Worm (Caenorhabditis elegans) whole organism, L3 larva: ENCODE results near the gene F53F8.5.

Experiments
- ZK546.5 ChIP-seq: sonication (generic microtip); optimal IDR thresholded peaks from 2 replicates; lab custom pipeline; 2017; ENCODE audit warnings: missing biosample characterization, missing genetic modification characterization
- ama-1 ChIP-seq: fragments of 150-350 bp; optimal IDR thresholded peaks from 2 replicates; lab custom pipeline; 2018
- ceh-16 ChIP-seq: sonication (generic microtip); optimal IDR thresholded peaks from 2 replicates; lab custom pipeline; 2017; ENCODE audit warnings: missing biosample characterization, missing genetic modification characterization
- ceh-28 ChIP-seq: fragments of 150-350 bp; optimal IDR thresholded peaks from 2 replicates; lab custom pipeline; 2014; ENCODE audit warnings: missing biosample characterization, missing genetic modification reagents, missing genetic modification characterization
- ceh-82 ChIP-seq: fragments of 150-350 bp; optimal IDR thresholded peaks from 2 replicates; lab custom pipeline; 2014; ENCODE audit warnings: missing biosample characterization, missing genetic modification characterization
- egl-27 ChIP-seq: sonication (generic microtip); optimal IDR thresholded peaks from 4 replicates; lab custom pipeline; 2017; ENCODE audit warnings: missing biosample characterization, missing genetic modification reagents, missing genetic modification characterization
- egl-5 ChIP-seq: fragments of 150-350 bp; optimal IDR thresholded peaks from 2 replicates; lab custom pipeline; 2017; ENCODE audit warnings: missing biosample characterization, missing genetic modification reagents, missing genetic modification characterization, inconsistent platforms
- elt-1 ChIP-seq: fragments of 150-350 bp; optimal IDR thresholded peaks from 2 replicates; lab custom pipeline; 2014; ENCODE audit warnings: missing biosample characterization, missing genetic modification characterization
- elt-2 ChIP-seq: sonication (generic microtip); optimal IDR thresholded peaks from 2 replicates; lab custom pipeline; 2016; ENCODE audit warnings: missing genetic modification reagents, mild to moderate bottlenecking, missing genetic modification characterization, missing compliant biosample characterization
- elt-3 ChIP-seq, 3 experiments: fragments of 150-350 bp in 1 of 3; sonication (generic microtip) in 2 of 3; optimal IDR thresholded peaks; 2 replicates in 2 of 3; 4 replicates in 1 of 3; lab custom pipeline; 2014 to 2017; ENCODE audit warnings: missing biosample characterization in 3 of 3, missing genetic modification characterization in 3 of 3
- eor-1 ChIP-seq, 2 experiments: fragments of 150-350 bp; optimal IDR thresholded peaks; 2 replicates each; lab custom pipeline; 2014 to 2018; ENCODE audit warnings: missing biosample characterization in 2 of 2, missing genetic modification characterization in 2 of 2
- fkh-10 ChIP-seq: sonication (generic microtip); optimal IDR thresholded peaks from 2 replicates; lab custom pipeline; 2017; ENCODE audit warnings: missing biosample characterization, missing genetic modification reagents, missing genetic modification characterization
- fkh-2 ChIP-seq: fragments of 150-350 bp; optimal IDR thresholded peaks from 2 replicates; lab custom pipeline; 2014; ENCODE audit warnings: missing biosample characterization, missing genetic modification reagents, missing genetic modification characterization
- fos-1 ChIP-seq: fragments of 150-350 bp; optimal IDR thresholded peaks from 2 replicates; lab custom pipeline; 2014; ENCODE audit warnings: missing biosample characterization, missing genetic modification characterization
- hmg-11 ChIP-seq: sonication (generic microtip); optimal IDR thresholded peaks from 2 replicates; lab custom pipeline; 2016; ENCODE audit warnings: missing genetic modification characterization, missing compliant biosample characterization
- jun-1 ChIP-seq: fragments of 150-350 bp; optimal IDR thresholded peaks from 2 replicates; lab custom pipeline; 2014; ENCODE audit warnings: missing biosample characterization, missing genetic modification reagents, missing genetic modification characterization
- lin-15B ChIP-seq: fragments of 150-350 bp; optimal IDR thresholded peaks from 2 replicates; lab custom pipeline; 2014; ENCODE audit warnings: missing biosample characterization, missing genetic modification characterization
- lin-39 ChIP-seq: fragments of 150-350 bp; optimal IDR thresholded peaks from 2 replicates; lab custom pipeline; 2018; ENCODE audit warnings: missing biosample characterization, missing genetic modification reagents, missing genetic modification characterization
- lsy-12 ChIP-seq: sonication (generic microtip); optimal IDR thresholded peaks from 2 replicates; lab custom pipeline; 2016; ENCODE audit warnings: mild to moderate bottlenecking, missing genetic modification characterization, missing compliant biosample characterization
- mml-1 ChIP-seq: fragments of 150-350 bp; sonication (generic microtip); optimal IDR thresholded peaks from 3 replicates; lab custom pipeline; 2014; ENCODE audit warnings: missing biosample characterization, missing genetic modification characterization
- nfya-1 ChIP-seq: sonication (generic microtip); optimal IDR thresholded peaks from 2 replicates; lab custom pipeline; 2017; ENCODE audit warnings: missing genetic modification characterization, mild to moderate bottlenecking, missing compliant biosample characterization, antibody characterized with exemption, moderate library complexity; ENCODE audit not compliant: insufficient read depth
- nhr-11 ChIP-seq: fragments of 150-350 bp; optimal IDR thresholded peaks from 2 replicates; lab custom pipeline; 2014; ENCODE audit warnings: missing biosample characterization, missing genetic modification characterization
- nhr-12 ChIP-seq: fragments of 150-350 bp; optimal IDR thresholded peaks from 2 replicates; lab custom pipeline; 2014; ENCODE audit warnings: missing biosample characterization, missing genetic modification characterization
- nhr-23 ChIP-seq: fragments of 150-350 bp; optimal IDR thresholded peaks from 2 replicates; lab custom pipeline; 2014; ENCODE audit warnings: missing biosample characterization, missing genetic modification reagents, missing genetic modification characterization
- nhr-25 ChIP-seq: sonication (generic microtip); optimal IDR thresholded peaks from 2 replicates; lab custom pipeline; 2017; ENCODE audit warnings: missing biosample characterization, missing genetic modification characterization
- nhr-67 ChIP-seq: fragments of 150-350 bp; optimal IDR thresholded peaks from 2 replicates; lab custom pipeline; 2014; ENCODE audit warnings: missing biosample characterization, missing genetic modification characterization
- nhr-76 ChIP-seq: fragments of 150-350 bp; sonication (generic microtip); optimal IDR thresholded peaks from 5 replicates; lab custom pipeline; 2014; ENCODE audit warnings: missing biosample characterization, missing genetic modification characterization
- pha-4 ChIP-seq: fragments of 150-350 bp; optimal IDR thresholded peaks from 2 replicates; lab custom pipeline; 2014; ENCODE audit warnings: missing biosample characterization, missing genetic modification reagents, missing genetic modification characterization
- pqm-1 ChIP-seq: fragments of 150-350 bp; optimal IDR thresholded peaks from 2 replicates; lab custom pipeline; 2017; ENCODE audit warnings: missing biosample characterization, missing genetic modification characterization, inconsistent platforms
- skn-1 ChIP-seq: fragments of 150-350 bp; optimal IDR thresholded peaks from 2 replicates; lab custom pipeline; 2014; ENCODE audit warnings: missing biosample characterization, missing genetic modification characterization
- snpc-4 ChIP-seq: fragments of 150-350 bp; optimal IDR thresholded peaks from 2 replicates; lab custom pipeline; 2014; ENCODE audit warnings: missing biosample characterization, missing genetic modification characterization
- tbx-2 ChIP-seq: sonication (generic microtip); optimal IDR thresholded peaks from 2 replicates; lab custom pipeline; 2016; ENCODE audit warnings: mild to moderate bottlenecking, missing genetic modification characterization, missing compliant biosample characterization
- unc-62 ChIP-seq: fragments of 150-350 bp; sonication (generic microtip); optimal IDR thresholded peaks from 4 replicates; lab custom pipeline; 2014; ENCODE audit warnings: missing biosample characterization, missing genetic modification reagents, missing genetic modification characterization
- zag-1 ChIP-seq: fragments of 150-350 bp; optimal IDR thresholded peaks from 2 replicates; lab custom pipeline; 2014; ENCODE audit warnings: missing biosample characterization, missing genetic modification characterization
- ztf-4 ChIP-seq: fragments of 150-350 bp; optimal IDR thresholded peaks from 2 replicates; lab custom pipeline; 2014; ENCODE audit warnings: missing biosample characterization, missing genetic modification characterization

The F53F8.5 gene

ce11 chrV:20698837-20699236 is 5.0 kb downstream of the F53F8.5 start:
- peak; percentile 78 for TF ChIP-seq snpc-4 (tag; lab: Kevin White, UChicago)

ce11 chrV:20698266-20698665 is 5.6 kb downstream of the F53F8.5 start, which contains the start of gene F53F8.7:
TSS of gene F53F8.7 (minus strand) at chrV:20698366.
- no peak for TF ChIP-seq ceh-16 (tag; lab: Kevin White, UChicago)
- TF ChIP-seq egl-27 (tag; lab: Kevin White, UChicago) = no peak
- TF ChIP-seq fos-1 = no peak
- no peak for TF ChIP-seq elt-3 (tag; optimal IDR thresholded peaks at IDR 0.05; lab: Kevin White, UChicago)
- no peak for TF ChIP-seq eor-1 (tag; optimal IDR thresholded peaks at IDR 0.05; lab: Kevin White, UChicago)
- no peak for TF ChIP-seq ztf-4 (tag; lab: Kevin White, UChicago)
- TF ChIP-seq mml-1 (tag; lab: Kevin White, UChicago) = no peak
- no peak for TF ChIP-seq nhr-23 (tag; lab: Kevin White, UChicago)
- no peak for TF ChIP-seq fkh-10 (GFP tag; lab: Kevin White, UChicago)
- no peak for TF ChIP-seq nhr-25 (tag; lab: Kevin White, UChicago)
- TF ChIP-seq hmg-11 (tag; lab: Kevin White, UChicago) = no peak
- no peak for TF ChIP-seq nhr-12 (tag; lab: Kevin White, UChicago)
- TF ChIP-seq ceh-28 (tag; lab: Kevin White, UChicago) = no peak
- no peak for TF ChIP-seq zag-1 (tag; lab: Kevin White, UChicago)

DNA sequence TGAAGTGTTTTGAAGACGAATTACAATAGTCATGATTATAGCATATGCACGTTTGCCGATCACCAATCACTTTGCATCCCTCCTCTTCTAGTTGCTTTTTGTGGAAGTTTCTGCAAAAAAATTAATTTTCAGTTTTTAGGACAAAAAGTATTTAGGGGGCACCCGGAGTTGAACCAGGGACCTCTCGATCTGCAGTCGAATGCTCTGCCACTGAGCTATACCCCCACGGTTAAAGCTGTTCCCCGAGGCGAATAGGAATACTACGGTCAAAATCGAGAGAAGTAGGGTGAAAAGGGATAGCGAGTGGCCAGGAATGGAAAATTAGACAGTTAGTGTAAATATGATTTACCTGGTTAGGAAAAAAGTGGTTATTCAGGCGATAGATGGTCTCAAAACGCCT is 9.9 kb downstream of the F53F8.5 start:
- TF ChIP-seq tbx-2 (tag; lab: Kevin White, UChicago) (peak; percentile 40), elt-2 (peak; percentile 13), hmg-11 (tag; lab: Kevin White, UChicago) (peak; percentile 72), nhr-67 (tag; lab: Kevin White, UChicago) (no peak), lsy-12 (peak; percentile 37), unc-62 (GFP tag; lab: Kevin White, UChicago) (no peak), jun-1 (peak; percentile 19), ama-1 (lab: Kevin White, UChicago) (no peak), ztf-4 (tag; lab: Kevin White, UChicago) (peak; percentile 38), pqm-1 (tag; lab: Kevin White, UChicago) (no peak), lin-15B (tag; lab: Kevin White, UChicago) (peak; percentile 25), nfya-1 (tag; lab: Kevin White, UChicago) (peak; percentile 37), nhr-23 (tag; lab: Kevin White, UChicago) (peak; percentile 36)

ce11 chrV:20692903-20693302 is 10.9 kb downstream of the F53F8.5 start:
- TF ChIP-seq elt-1 (tag; lab: Kevin White, UChicago) (peak; percentile 56), pqm-1 (tag; lab: Kevin White, UChicago) (no peak), nhr-12 (tag; lab: Kevin White, UChicago) (no peak), nhr-25 (tag; lab: Kevin White, UChicago) (peak; percentile 71), snpc-4 (tag; lab: Kevin White, UChicago) (no peak), nhr-11 (peak; percentile 12), eor-1 (tag; optimal IDR thresholded peaks at IDR 0.05; lab: Kevin White, UChicago) (no peak), elt-3 (tag; optimal IDR thresholded peaks at IDR 0.05; lab: Kevin White, UChicago) (peak in 1 of 3 experiments; percentile 23), ceh-82 (tag; lab: Kevin White, UChicago) (no peak), ZK546.5 (no peak)

- TF ChIP-seq egl-5 (no peak), tbx-2 (tag; lab: Kevin White, UChicago) (no peak), skn-1 (tag; lab: Kevin White, UChicago) (no peak), fkh-10 (GFP tag; lab: Kevin White, UChicago) (no peak), egl-27 (tag; lab: Kevin White, UChicago) (no peak), elt-3 (tag; optimal IDR thresholded peaks at IDR 0.05; lab: Kevin White, UChicago) (no peak), nhr-12 (tag; lab: Kevin White, UChicago) (no peak), nhr-23 (tag; lab: Kevin White, UChicago) (no peak), eor-1 (tag; optimal IDR thresholded peaks at IDR 0.05; lab: Kevin White, UChicago) (no peak), snpc-4 (tag; lab: Kevin White, UChicago) (no peak), lin-15B (tag; lab: Kevin White, UChicago) (no peak), ceh-82 (tag; lab: Kevin White, UChicago) (no peak), nfya-1 (tag; lab: Kevin White, UChicago) (no peak), pha-4 (tag; lab: Kevin White, UChicago) (no peak), lin-39 (tag; lab: Kevin White, UChicago) (no peak), fkh-2 (tag; lab: Kevin White, UChicago) (no peak), nhr-76 (tag; lab: Kevin White, UChicago) (no peak), fos-1 (no peak)
Measured at ce11 chrV:20691585-20691984, 12.3 kb downstream of the F53F8.5 start, which contains the start of gene F53F8.4. TSS of gene F53F8.4 (minus strand) at chrV:20691685.
